Worm (Caenorhabditis elegans): ENCODE results near the gene T07H8.11.

ce11 chrV:6979019-6979418, 27.8 kb upstream of the T07H8.11 start, which contains the start of gene sre-12:
- no peak for TF ChIP-seq pha-4 (tag; optimal IDR thresholded peaks at IDR 0.05)
- TF ChIP-seq unc-62 (GFP tag; optimal IDR thresholded peaks at IDR 0.05) = no peak
- TF ChIP-seq C06A6.2 (GFP tag; conservative IDR thresholded peaks at IDR 0.05) = no peak
- TF ChIP-seq mcd-1 (GFP tag; IDR thresholded peaks at IDR 0.05) = no peak
- no peak for TF ChIP-seq akir-1 (GFP tag; optimal IDR thresholded peaks at IDR 0.05)

Data from whole organism, young adult.